Worm (Caenorhabditis elegans) whole organism, midembryonic: Measurements from ENCODE around the gene Y43F8B.15.

Experiments
- T22C8.4 ChIP-seq: fragments of 200-800 bp; sonication (Bioruptor generic); IDR thresholded peaks from 2 replicates; pipeline ENCODE4 v1.3.6; 2022; ENCODE audit warnings: missing genetic modification characterization, missing compliant biosample characterization
- flt-1 ChIP-seq: fragments of 200-800 bp; sonication (Bioruptor generic); IDR thresholded peaks from 2 replicates; pipeline ENCODE4 v1.3.6; 2022; ENCODE audit warnings: missing genetic modification characterization, missing compliant biosample characterization
- klf-2 ChIP-seq: fragments of 200-800 bp; sonication (Bioruptor generic); conservative IDR thresholded peaks from 2 replicates; pipeline ENCODE4 v1.3.6; 2022; ENCODE audit warnings: missing genetic modification reagents, missing genetic modification characterization, missing compliant biosample characterization
- med-1 ChIP-seq: sonication (generic microtip); optimal IDR thresholded peaks from 2 replicates; lab custom pipeline; 2017; ENCODE audit warnings: missing genetic modification characterization, mild to moderate bottlenecking, missing compliant biosample characterization, antibody characterized with exemption, missing genetic modification reagents; ENCODE audit not compliant: insufficient read depth
- ref-1 ChIP-seq: fragments of 200-800 bp; sonication (Bioruptor generic); conservative IDR thresholded peaks from 2 replicates; pipeline ENCODE4 v1.3.6; 2022; ENCODE audit warnings: missing genetic modification reagents, missing genetic modification characterization, missing compliant biosample characterization
- tab-1 ChIP-seq: fragments of 200-800 bp; sonication (Bioruptor generic); IDR thresholded peaks from 2 replicates; pipeline ENCODE4 v1.3.6; 2022; ENCODE audit warnings: missing genetic modification characterization, missing compliant biosample characterization
- ztf-23 ChIP-seq: fragments of 200-800 bp; sonication (Bioruptor generic); IDR thresholded peaks from 2 replicates; pipeline ENCODE4 v1.3.6; 2022; ENCODE audit warnings: missing genetic modification reagents, missing genetic modification characterization, missing compliant biosample characterization
- ztf-29 ChIP-seq: fragments of 200-800 bp; sonication (Bioruptor generic); IDR thresholded peaks from 2 replicates; pipeline ENCODE4 v1.3.6; 2022; ENCODE audit warnings: missing genetic modification reagents, missing genetic modification characterization, missing compliant biosample characterization

DNA sequence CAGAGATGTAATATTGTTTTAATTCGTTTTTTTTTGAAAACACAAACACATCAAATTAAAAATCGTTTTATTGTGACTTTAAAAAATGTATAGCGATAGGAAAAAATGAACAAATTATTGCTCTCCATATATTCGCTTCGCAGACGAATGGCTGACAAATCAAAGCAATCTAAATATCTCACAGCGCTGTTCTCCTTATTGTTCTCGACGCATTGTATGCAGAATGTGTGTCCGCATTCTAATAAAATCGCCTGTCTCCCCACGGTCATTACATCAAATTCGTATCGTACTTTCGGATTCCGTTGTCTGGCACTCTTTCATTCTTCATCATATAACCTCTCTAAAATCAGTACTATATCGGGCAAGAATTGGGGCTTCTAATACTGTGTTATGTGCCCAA is 15.9 kb upstream of the Y43F8B.15 start, which contains the start of gene Y43F8B.9:
- TF ChIP-seq klf-2 (GFP tag; lab: Robert Waterston, UW) (no peak), T22C8.4 (no peak), ref-1 (GFP tag; lab: Robert Waterston, UW) (no peak), tab-1 (no peak), ztf-29 (no peak), med-1 (GFP tag; lab: Kevin White, UChicago) (no peak), flt-1 (GFP tag; lab: Robert Waterston, UW) (no peak), ztf-23 (GFP tag; lab: Robert Waterston, UW) (no peak)
